Worm (Caenorhabditis elegans) whole organism, L2 larva: Measurements from ENCODE around the gene vit-4.

Experiments used
- egl-27 ChIP-seq: sonication (generic microtip); optimal IDR thresholded peaks from 3 replicates; lab custom pipeline; 2017; ENCODE audit warnings: missing biosample characterization, missing genetic modification reagents, missing genetic modification characterization
- lsy-2 ChIP-seq, 2 experiments: fragments of 150-350 bp in 1 of 2; sonication (generic microtip) in 1 of 2; optimal IDR thresholded peaks; 2 replicates each; lab custom pipeline; 2014 to 2017; ENCODE audit warnings: missing biosample characterization in 2 of 2, missing genetic modification characterization in 2 of 2

- no peak for TF ChIP-seq lsy-2 (tag; optimal IDR thresholded peaks at IDR 0.05; lab: Kevin White, UChicago)
- no peak for TF ChIP-seq egl-27 (tag; lab: Kevin White, UChicago)
Measured at ce11 chrX:3518494-3518893, 45.3 kb downstream of the vit-4 start, which contains the start of gene npr-16.
